Worm (Caenorhabditis elegans) whole organism, L4/young adult: ENCODE measurements around the gene D1086.19.
A peak's percentile ranks its signal among the peaks of the same experiment; 100 is the strongest.

Source experiments
- W03F9.2 ChIP-seq: fragments of 150-350 bp; optimal IDR thresholded peaks from 2 replicates; lab custom pipeline; 2014; ENCODE audit warnings: missing biosample characterization, missing genetic modification characterization
- him-1 ChIP-seq: sonication (generic microtip); optimal IDR thresholded peaks from 2 replicates; lab custom pipeline; 2016; ENCODE audit warnings: missing genotype, missing genetic modification reagents, missing genetic modification characterization, missing compliant biosample characterization

DNA sequence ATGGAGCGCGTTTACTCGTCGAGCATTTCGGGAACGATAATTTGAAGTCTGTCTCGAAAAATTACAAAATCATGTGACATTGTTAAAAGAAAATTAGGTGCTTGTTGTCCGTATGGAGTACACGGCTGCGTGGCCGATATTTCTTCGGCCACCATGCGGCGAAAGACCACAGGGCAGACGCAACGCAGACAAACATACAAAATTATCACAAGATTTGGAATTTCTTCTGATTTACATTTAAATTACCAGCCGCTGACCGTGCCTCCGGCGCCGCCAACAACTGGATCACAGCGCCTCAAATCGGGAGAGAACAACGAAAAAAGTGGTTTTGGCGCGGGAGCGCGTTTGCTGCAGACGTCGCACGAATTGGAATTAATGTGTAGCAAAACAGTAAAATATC lies 33.1 kb upstream of the D1086.19 start:
- TF ChIP-seq him-1 (tag; lab: Kevin White, UChicago) (peak; percentile 65), W03F9.2 (tag; lab: Kevin White, UChicago) (peak; percentile 71)
